Worm (Caenorhabditis elegans) whole organism, L1 larva: ENCODE results near the gene inx-7.

ENCODE experiments used
- C04F5.9 ChIP-seq: sonication (generic microtip); optimal IDR thresholded peaks from 2 replicates; lab custom pipeline; 2016; ENCODE audit warnings: missing genetic modification characterization, missing compliant biosample characterization
- C16A3.4 ChIP-seq: fragments of 150-350 bp; optimal IDR thresholded peaks from 2 replicates; lab custom pipeline; 2014; ENCODE audit warnings: missing biosample characterization, missing genetic modification characterization
- aly-2 ChIP-seq: fragments of 150-350 bp; optimal IDR thresholded peaks from 2 replicates; lab custom pipeline; 2014; ENCODE audit warnings: missing biosample characterization, missing genetic modification characterization
- ama-1 ChIP-seq: fragments of 150-350 bp; optimal IDR thresholded peaks from 2 replicates; lab custom pipeline; 2014
- blmp-1 ChIP-seq: fragments of 150-350 bp; optimal IDR thresholded peaks from 2 replicates; lab custom pipeline; 2014; ENCODE audit warnings: missing biosample characterization, missing genetic modification characterization
- ceh-8 ChIP-seq: fragments of 200-800 bp; sonication (Bioruptor generic); optimal IDR thresholded peaks from 2 replicates; lab custom pipeline; 2018; ENCODE audit warnings: mild to moderate bottlenecking, missing genetic modification characterization, moderate library complexity, missing compliant biosample characterization
- ces-1 ChIP-seq: fragments of 150-350 bp; optimal IDR thresholded peaks from 2 replicates; lab custom pipeline; 2014; ENCODE audit warnings: missing biosample characterization, missing genetic modification reagents, missing genetic modification characterization
- dpl-1 ChIP-seq, 3 experiments: fragments of 150-350 bp in 2 of 3; sonication (generic microtip) in 1 of 3; optimal IDR thresholded peaks; 2 replicates each; lab custom pipeline; 2014 to 2017; ENCODE audit warnings: missing biosample characterization in 3 of 3, missing genetic modification characterization in 3 of 3, missing genetic modification reagents in 3 of 3
- efl-3 ChIP-seq: fragments of 200-800 bp; sonication (Bioruptor generic); optimal IDR thresholded peaks from 2 replicates; lab custom pipeline; 2018; ENCODE audit warnings: mild to moderate bottlenecking, missing genetic modification characterization, missing compliant biosample characterization
- fkh-10 ChIP-seq: sonication (generic microtip); optimal IDR thresholded peaks from 2 replicates; lab custom pipeline; 2017; ENCODE audit warnings: missing biosample characterization, missing genetic modification reagents, missing genetic modification characterization
- fkh-4 ChIP-seq: sonication (generic microtip); optimal IDR thresholded peaks from 2 replicates; lab custom pipeline; 2016; ENCODE audit warnings: missing compliant biosample characterization, missing genetic modification characterization, borderline replicate concordance
- grh-1 ChIP-seq: fragments of 200-800 bp; sonication (Bioruptor generic); IDR thresholded peaks from 2 replicates; pipeline ENCODE4 v1.3.6; 2022; ENCODE audit warnings: missing genetic modification reagents, missing genetic modification characterization, missing compliant biosample characterization
- lin-13 ChIP-seq: fragments of 150-350 bp; optimal IDR thresholded peaks from 2 replicates; lab custom pipeline; 2014; ENCODE audit warnings: missing biosample characterization, missing genetic modification reagents, missing genetic modification characterization
- lin-35 ChIP-seq, 2 experiments: fragments of 150-350 bp; optimal IDR thresholded peaks; 2 replicates each; lab custom pipeline; 2014; ENCODE audit warnings: missing biosample characterization in 2 of 2, missing genetic modification characterization in 2 of 2, missing genetic modification reagents in 2 of 2
- lsy-2 ChIP-seq, 2 experiments: fragments of 150-350 bp; optimal IDR thresholded peaks; 2 replicates each; lab custom pipeline; 2014; ENCODE audit warnings: missing biosample characterization in 2 of 2, missing genetic modification characterization in 2 of 2
- mdl-1 ChIP-seq, 2 experiments: fragments of 150-350 bp; optimal IDR thresholded peaks; 2 replicates each; lab custom pipeline; 2014 to 2017; ENCODE audit warnings: missing biosample characterization in 2 of 2, missing genetic modification characterization in 2 of 2, inconsistent platforms in 1 of 2
- mef-2 ChIP-seq: fragments of 150-350 bp; optimal IDR thresholded peaks from 2 replicates; lab custom pipeline; 2014; ENCODE audit warnings: missing biosample characterization, missing genetic modification characterization
- nhr-11 ChIP-seq: fragments of 150-350 bp; optimal IDR thresholded peaks from 2 replicates; lab custom pipeline; 2014; ENCODE audit warnings: missing biosample characterization, missing genetic modification characterization
- nhr-12 ChIP-seq: sonication (generic microtip); optimal IDR thresholded peaks from 2 replicates; lab custom pipeline; 2017; ENCODE audit warnings: missing biosample characterization, missing genetic modification characterization
- nhr-19 ChIP-seq: fragments of 200-800 bp; sonication (Bioruptor generic); conservative IDR thresholded peaks from 2 replicates; pipeline ENCODE4 v1.3.6; 2022; ENCODE audit warnings: missing genetic modification characterization, missing compliant biosample characterization
- nhr-20 ChIP-seq: sonication (generic microtip); optimal IDR thresholded peaks from 2 replicates; lab custom pipeline; 2016; ENCODE audit warnings: mild to moderate bottlenecking, missing genetic modification characterization, missing compliant biosample characterization
- nhr-237 ChIP-seq: fragments of 150-350 bp; optimal IDR thresholded peaks from 2 replicates; lab custom pipeline; 2014; ENCODE audit warnings: missing biosample characterization, missing genetic modification characterization
- nhr-28 ChIP-seq: fragments of 150-350 bp; optimal IDR thresholded peaks from 2 replicates; lab custom pipeline; 2014; ENCODE audit warnings: missing biosample characterization, missing genetic modification characterization
- nhr-84 ChIP-seq: sonication (generic microtip); optimal IDR thresholded peaks from 2 replicates; lab custom pipeline; 2017; ENCODE audit warnings: missing biosample characterization, missing genetic modification characterization
- nhr-85 ChIP-seq: sonication (generic microtip); peaks from one replicate; lab custom pipeline; 2016; ENCODE audit warnings: missing genetic modification characterization, inconsistent platforms, missing compliant biosample characterization
- nhr-90 ChIP-seq: sonication (generic microtip); optimal IDR thresholded peaks from 2 replicates; lab custom pipeline; 2016; ENCODE audit warnings: mild to moderate bottlenecking, missing genetic modification characterization, missing compliant biosample characterization; ENCODE audit not compliant: poor library complexity
- pag-3 ChIP-seq: sonication (generic microtip); optimal IDR thresholded peaks from 2 replicates; lab custom pipeline; 2017; ENCODE audit warnings: missing genetic modification characterization, mild to moderate bottlenecking, missing compliant biosample characterization, antibody characterized with exemption, borderline replicate concordance; ENCODE audit not compliant: insufficient read depth
- pax-3 ChIP-seq: fragments of 200-800 bp; sonication (Bioruptor generic); optimal IDR thresholded peaks from 2 replicates; lab custom pipeline; 2018; ENCODE audit warnings: mild to moderate bottlenecking, missing genetic modification characterization, moderate library complexity, missing compliant biosample characterization
- skn-1 ChIP-seq: fragments of 150-350 bp; optimal IDR thresholded peaks from 2 replicates; lab custom pipeline; 2014; ENCODE audit warnings: missing biosample characterization, missing genetic modification characterization
- snpc-4 ChIP-seq: fragments of 150-350 bp; optimal IDR thresholded peaks from 2 replicates; lab custom pipeline; 2014; ENCODE audit warnings: missing biosample characterization, missing genetic modification characterization
- snu-23 ChIP-seq: sonication (generic microtip); optimal IDR thresholded peaks from 2 replicates; lab custom pipeline; 2016; ENCODE audit warnings: missing genetic modification characterization, missing compliant biosample characterization
- sptf-1 ChIP-seq: fragments of 150-350 bp; optimal IDR thresholded peaks from 2 replicates; lab custom pipeline; 2014; ENCODE audit warnings: missing biosample characterization, missing genetic modification characterization
- sup-37 ChIP-seq: fragments of 200-800 bp; sonication (Bioruptor generic); optimal IDR thresholded peaks from 2 replicates; lab custom pipeline; 2018; ENCODE audit warnings: mild to moderate bottlenecking, missing genetic modification characterization, missing compliant biosample characterization
- swsn-7 ChIP-seq: sonication (generic microtip); optimal IDR thresholded peaks from 2 replicates; lab custom pipeline; 2016; ENCODE audit warnings: missing genetic modification characterization, missing compliant biosample characterization
- tbx-2 ChIP-seq: sonication (generic microtip); optimal IDR thresholded peaks from 2 replicates; lab custom pipeline; 2016; ENCODE audit warnings: missing genetic modification characterization, missing compliant biosample characterization
- unc-30 ChIP-seq: sonication (generic microtip); optimal IDR thresholded peaks from 2 replicates; lab custom pipeline; 2017; ENCODE audit warnings: missing biosample characterization, missing genetic modification characterization
- vab-15 ChIP-seq: sonication (generic microtip); optimal IDR thresholded peaks from 2 replicates; lab custom pipeline; 2017; ENCODE audit warnings: missing genotype, mild to moderate bottlenecking, missing genetic modification characterization, missing compliant biosample characterization
- zag-1 ChIP-seq: fragments of 150-350 bp; optimal IDR thresholded peaks from 2 replicates; lab custom pipeline; 2014; ENCODE audit warnings: missing biosample characterization, missing genetic modification characterization
- zip-4 ChIP-seq: fragments of 200-800 bp; sonication (Bioruptor generic); optimal IDR thresholded peaks from 2 replicates; lab custom pipeline; 2018; ENCODE audit warnings: mild to moderate bottlenecking, missing genetic modification characterization, moderate library complexity, missing compliant biosample characterization

Gene inx-7

ce11 chrIV:5967035-5967499 lies 20.6 kb upstream of the inx-7 start (continued):
- peak; percentile 94 for TF ChIP-seq snu-23 (GFP tag; lab: Kevin White, UChicago)
- no peak for TF ChIP-seq ama-1 (lab: Kevin White, UChicago)
- TF ChIP-seq dpl-1 (GFP tag; optimal IDR thresholded peaks at IDR 0.05; lab: Kevin White, UChicago), result peak in 2 of 3 experiments; percentile 33 to 44
- peak; percentile 80 for TF ChIP-seq swsn-7 (tag; lab: Kevin White, UChicago)
- TF ChIP-seq nhr-28 (tag; lab: Kevin White, UChicago), result no peak
- TF ChIP-seq nhr-84 (tag; lab: Kevin White, UChicago), result no peak
- TF ChIP-seq sptf-1 (tag; lab: Kevin White, UChicago), result no peak
- TF ChIP-seq C04F5.9 (tag; lab: Kevin White, UChicago), result no peak
- TF ChIP-seq unc-30 (tag; lab: Kevin White, UChicago), result no peak
- TF ChIP-seq fkh-4, result no peak
- TF ChIP-seq nhr-90 (tag; lab: Kevin White, UChicago), result peak; percentile 90
- no peak for TF ChIP-seq nhr-11
- TF ChIP-seq nhr-20 (tag; lab: Kevin White, UChicago), result peak; percentile 88
- peak; percentile 42 for TF ChIP-seq sup-37 (GFP tag; lab: Kevin White, UChicago)
- no peak for TF ChIP-seq lin-13 (GFP tag; lab: Kevin White, UChicago)
- TF ChIP-seq ces-1, result no peak
- no peak for TF ChIP-seq pax-3 (tag; lab: Kevin White, UChicago)
- TF ChIP-seq nhr-12, result no peak
- TF ChIP-seq efl-3 (GFP tag; lab: Kevin White, UChicago), result no peak
- peak; percentile 82 for TF ChIP-seq nhr-19 (GFP tag; lab: Robert Waterston, UW)
- TF ChIP-seq aly-2 (tag; lab: Kevin White, UChicago), result peak; percentile 55
- peak; percentile 91 for TF ChIP-seq nhr-85 (tag; lab: Kevin White, UChicago)
- no peak; the same call in 1 of the 2 replicates for TF ChIP-seq grh-1 (GFP tag; lab: Robert Waterston, UW)
- no peak for TF ChIP-seq mef-2 (tag; lab: Kevin White, UChicago)
- no peak for TF ChIP-seq nhr-237 (tag; lab: Kevin White, UChicago)
- TF ChIP-seq ceh-8 (GFP tag; lab: Kevin White, UChicago), result peak; percentile 47
- TF ChIP-seq lin-35 (GFP tag; optimal IDR thresholded peaks at IDR 0.05; lab: Kevin White, UChicago), result peak; percentile 21 to 81
- peak; percentile 46 for TF ChIP-seq pag-3
- peak in 1 of 2 experiments; percentile 56 for TF ChIP-seq mdl-1 (tag; optimal IDR thresholded peaks at IDR 0.05; lab: Kevin White, UChicago)
- TF ChIP-seq snpc-4 (tag; lab: Kevin White, UChicago), result peak; percentile 34
- TF ChIP-seq zag-1 (tag; lab: Kevin White, UChicago), result no peak
- peak; percentile 58 to 77 for TF ChIP-seq lsy-2 (tag; optimal IDR thresholded peaks at IDR 0.05; lab: Kevin White, UChicago)
- TF ChIP-seq vab-15 (tag; lab: Kevin White, UChicago), result no peak
- TF ChIP-seq blmp-1 (tag; lab: Kevin White, UChicago), result peak; percentile 48
- TF ChIP-seq skn-1 (tag; lab: Kevin White, UChicago), result peak; percentile 85
- TF ChIP-seq fkh-10 (GFP tag; lab: Kevin White, UChicago), result no peak
- peak; percentile 75 for TF ChIP-seq tbx-2 (tag; lab: Kevin White, UChicago)

ce11 chrIV:5964286-5964685 lies 17.8 kb upstream of the inx-7 start:
- no peak for TF ChIP-seq mef-2 (tag; lab: Kevin White, UChicago)
- TF ChIP-seq nhr-85 (tag; lab: Kevin White, UChicago), result peak; percentile 22

ce11 chrIV:5962219-5962945 lies 15.9 kb upstream of the inx-7 start, which contains the start of gene K02B2.6:
K02B2.6 (minus strand) TSS chrIV:5962269.
- TF ChIP-seq C16A3.4 (tag; lab: Kevin White, UChicago) (no peak), zip-4 (no peak), swsn-7 (tag; lab: Kevin White, UChicago) (no peak)
